Fruit fly (Drosophila melanogaster) whole organism, embryonic: ENCODE results near the gene Eo.

Source experiments
- Ravus ChIP-seq: fragments of 200-800 bp; sonication (Bioruptor generic); IDR thresholded peaks from 2 replicates; pipeline ENCODE4 v1.3.6; 2022; ENCODE audit warnings: missing biosample characterization, missing genetic modification characterization
- luna ChIP-seq: fragments of 200-800 bp; sonication (Bioruptor generic); optimal IDR thresholded peaks from 2 replicates; lab custom pipeline; 2016; ENCODE audit warnings: missing biosample characterization, missing genetic modification characterization
- sens ChIP-seq: fragments of 200-800 bp; sonication (Bioruptor generic); peaks from one replicate; lab custom pipeline; 2016; ENCODE audit warnings: missing biosample characterization, missing genetic modification characterization
- toy ChIP-seq: fragments of 200-800 bp; sonication (Bioruptor generic); IDR thresholded peaks from 2 replicates; pipeline ENCODE4 v1.3.6; 2022; ENCODE audit warnings: missing biosample characterization, missing genetic modification characterization

DNA sequence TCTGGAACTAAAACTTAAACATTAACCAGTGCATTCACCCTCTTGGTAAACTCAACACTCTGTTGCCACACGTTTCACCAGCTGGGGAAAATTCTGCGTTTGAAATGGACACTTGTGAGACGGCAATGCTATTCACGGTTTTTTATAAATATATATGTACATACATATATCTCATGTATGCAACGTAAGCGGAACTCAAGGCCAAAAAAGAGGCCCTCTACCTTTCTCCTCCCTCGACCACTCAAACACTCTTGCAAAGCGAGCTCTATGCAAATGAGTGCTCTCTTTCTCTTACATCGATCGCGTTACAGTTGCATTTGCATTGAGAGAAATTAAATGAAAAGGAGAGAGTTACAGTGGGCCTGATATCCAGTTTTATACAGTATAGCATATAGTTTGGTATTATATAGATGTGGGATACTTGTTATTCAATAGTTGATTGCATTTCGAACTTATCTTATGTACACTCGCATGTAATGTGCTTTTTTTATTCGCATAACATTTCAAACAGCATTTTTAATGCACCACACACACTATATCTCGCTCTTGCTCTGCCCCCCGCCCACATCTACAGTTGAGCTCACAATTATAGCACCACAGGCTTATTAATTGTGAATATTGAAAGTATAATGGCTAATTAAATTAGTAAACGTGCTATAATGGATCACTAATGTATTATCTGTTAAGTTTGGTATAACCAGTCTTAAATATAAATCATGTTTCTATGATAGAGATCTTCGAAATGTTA lies 33.7 kb upstream of the Eo start:
- TF ChIP-seq toy (GFP tag; lab: Robert Waterston, UW) = no peak
- TF ChIP-seq sens (GFP tag; lab: Kevin White, UChicago) = peak; percentile 90
- no peak for TF ChIP-seq Ravus (GFP tag; lab: Robert Waterston, UW)
- TF ChIP-seq luna (GFP tag; lab: Kevin White, UChicago) = no peak
